Fruit fly (Drosophila melanogaster): ENCODE results near the gene CG5262.

CG5262 gene

DNA sequence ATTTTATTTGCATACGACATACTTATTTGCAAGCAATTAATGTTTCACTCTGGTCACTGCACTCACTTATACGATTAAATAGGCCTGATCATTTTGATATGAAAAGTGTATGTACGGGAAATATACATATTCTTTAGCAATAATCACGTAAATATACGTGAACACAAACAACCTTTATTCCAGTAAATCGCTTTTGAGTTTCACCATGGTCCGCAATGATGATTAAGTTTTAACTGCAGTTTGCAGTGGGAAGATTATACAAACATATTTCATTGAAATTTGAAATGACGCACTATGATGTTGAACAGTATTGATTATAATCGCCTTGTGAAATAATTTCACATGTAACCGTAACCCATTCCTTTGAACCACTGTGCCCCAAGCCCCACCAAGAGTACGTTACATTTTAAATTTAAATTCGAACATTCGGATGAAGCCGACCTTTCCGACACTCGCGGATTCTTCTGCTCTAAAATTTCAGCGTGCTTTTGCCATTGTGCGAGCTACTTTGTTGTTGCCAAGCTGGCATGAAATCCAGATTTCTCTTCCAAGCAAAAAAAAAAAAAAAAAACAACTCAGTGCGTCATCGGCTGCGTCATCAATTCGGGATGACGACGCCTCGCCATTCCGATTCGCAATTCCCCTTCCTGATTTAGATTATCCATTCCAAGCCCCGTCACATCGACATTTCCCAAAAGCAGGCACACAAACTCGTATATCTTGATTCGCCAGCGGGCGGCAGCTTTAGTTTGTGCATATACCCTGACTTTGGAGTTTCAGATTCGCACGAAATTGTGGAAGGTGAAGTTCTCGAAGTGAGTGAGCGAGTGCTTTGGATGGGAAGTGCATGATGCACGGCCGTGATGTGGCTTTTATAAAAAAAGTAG is 26.5 kb downstream of the CG5262 start (continued):
- peak; percentile 75 for TF ChIP-seq lz (GFP tag; optimal IDR thresholded peaks at IDR 0.05)
- TF ChIP-seq CG10669 (GFP tag; optimal IDR thresholded peaks at IDR 0.05): peak; percentile 63
- peak; percentile 33 for TF ChIP-seq CG8319 (GFP tag; optimal IDR thresholded peaks at IDR 0.05)
- TF ChIP-seq CG6792 (GFP tag; optimal IDR thresholded peaks at IDR 0.05): peak; percentile 60
- no peak for TF ChIP-seq CG11294 (GFP tag; IDR thresholded peaks at IDR 0.05)
- peak; percentile 40 for TF ChIP-seq Hr4 (GFP tag; optimal IDR thresholded peaks at IDR 0.05)
- TF ChIP-seq CG6163 (GFP tag; IDR thresholded peaks at IDR 0.05): peak; percentile 42; the same call in 2 of the 3 replicates
- TF ChIP-seq CG4318 (GFP tag; optimal IDR thresholded peaks at IDR 0.05): peak; percentile 30
- TF ChIP-seq topi (GFP tag; optimal IDR thresholded peaks at IDR 0.05): peak; percentile 88
- peak; percentile 83 for TF ChIP-seq CG31627 (GFP tag; optimal IDR thresholded peaks at IDR 0.05)
- peak; percentile 40 for TF ChIP-seq CG16779 (tag; optimal IDR thresholded peaks at IDR 0.05)
- peak; percentile 35 for TF ChIP-seq CG3919 (GFP tag; optimal IDR thresholded peaks at IDR 0.05)
- TF ChIP-seq CG8632 (GFP tag; optimal IDR thresholded peaks at IDR 0.05): peak; percentile 59
- peak; percentile 63 for TF ChIP-seq OdsH (GFP tag; optimal IDR thresholded peaks at IDR 0.05)
- TF ChIP-seq Lpt (GFP tag; optimal IDR thresholded peaks at IDR 0.05): no peak
- TF ChIP-seq CG3032 (tag; optimal IDR thresholded peaks at IDR 0.05): peak; percentile 67
- TF ChIP-seq Hr38 (GFP tag; optimal IDR thresholded peaks at IDR 0.05): no peak
- TF ChIP-seq CG6808 (GFP tag; optimal IDR thresholded peaks at IDR 0.05): peak; percentile 80
- peak; percentile 62 for TF ChIP-seq Blimp-1 (GFP tag; optimal IDR thresholded peaks at IDR 0.05)
- no peak for TF ChIP-seq fkh (GFP tag; optimal IDR thresholded peaks at IDR 0.05)
- peak; percentile 63 for TF ChIP-seq CG34406 (GFP tag; optimal IDR thresholded peaks at IDR 0.05)
- TF ChIP-seq CG6276 (GFP tag; optimal IDR thresholded peaks at IDR 0.05): peak; percentile 5
- 0 out of 3 replicates have a peak, but pooled peaks have one; percentile 5 for TF ChIP-seq eg (GFP tag; IDR thresholded peaks at IDR 0.05)
- peak; percentile 82 for TF ChIP-seq Met (GFP tag; optimal IDR thresholded peaks at IDR 0.05)
- peak; percentile 74 for TF ChIP-seq Ets21C (GFP tag; optimal IDR thresholded peaks at IDR 0.05)
- TF ChIP-seq Hr39 (GFP tag; optimal IDR thresholded peaks at IDR 0.05): peak; percentile 81
- peak; percentile 41 for TF ChIP-seq net (GFP tag; optimal IDR thresholded peaks at IDR 0.05)
- TF ChIP-seq vri (GFP tag; optimal IDR thresholded peaks at IDR 0.05): no peak
- TF ChIP-seq spab (GFP tag; optimal IDR thresholded peaks at IDR 0.05): peak; percentile 62
- TF ChIP-seq Gug (GFP tag; IDR thresholded peaks at IDR 0.05): no peak
- TF ChIP-seq acj6 (GFP tag; optimal IDR thresholded peaks at IDR 0.05): peak; percentile 57
- TF ChIP-seq CG11762 (GFP tag; optimal IDR thresholded peaks at IDR 0.05; ENCODE audit: insufficient read depth): no peak
- TF ChIP-seq CG8119 (GFP tag; IDR thresholded peaks at IDR 0.05): peak; percentile 41; the same call in 1 of the 3 replicates
- TF ChIP-seq esn (GFP tag; optimal IDR thresholded peaks at IDR 0.05): peak; percentile 85

DNA sequence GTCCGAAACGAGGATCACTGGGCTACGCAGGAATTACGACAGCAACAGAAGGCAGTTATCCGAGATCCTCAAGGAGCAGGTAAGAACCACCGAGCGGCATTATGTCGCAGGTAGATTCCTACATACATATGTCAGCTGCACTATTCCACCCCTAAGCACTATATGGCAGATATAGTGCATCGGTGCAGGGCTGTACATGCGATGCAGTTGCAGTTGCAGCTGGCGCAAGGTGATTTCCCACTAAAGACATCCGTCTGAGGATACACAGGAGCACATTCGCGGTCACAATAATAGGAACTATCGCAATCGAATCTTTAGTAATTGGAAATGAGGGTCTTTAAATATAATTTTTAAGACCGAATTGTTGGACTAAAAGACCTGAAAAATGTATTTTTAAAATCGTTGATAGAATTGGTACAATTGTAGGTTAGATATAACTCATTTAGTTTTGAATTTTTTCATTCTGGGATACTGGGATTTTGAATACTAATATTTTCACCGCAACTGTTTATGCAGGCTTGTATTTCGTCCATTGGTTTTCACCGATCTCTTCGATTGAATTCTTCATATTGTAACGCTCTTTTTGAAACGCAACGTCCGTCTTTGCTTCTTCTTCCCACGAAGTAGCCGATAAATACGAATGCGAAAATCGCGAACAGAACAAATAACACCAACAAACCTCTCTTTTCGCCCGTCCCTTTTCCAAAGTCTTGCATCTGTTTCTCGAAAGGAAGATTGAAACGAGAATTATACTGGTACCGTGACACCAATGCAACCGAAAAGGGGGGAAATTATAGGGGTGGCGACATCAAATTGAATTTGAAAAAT is 27.4 kb downstream of the CG5262 start:
- TF ChIP-seq CG6276 (GFP tag; optimal IDR thresholded peaks at IDR 0.05): no peak
- peak; percentile 72 for TF ChIP-seq fd59A (GFP tag; optimal IDR thresholded peaks at IDR 0.05)
- TF ChIP-seq lz (GFP tag; optimal IDR thresholded peaks at IDR 0.05): peak; percentile 68
- peak; percentile 17 for TF ChIP-seq net (GFP tag; optimal IDR thresholded peaks at IDR 0.05)
- peak; percentile 91 for TF ChIP-seq Eip78C (GFP tag)
- peak; percentile 51 for TF ChIP-seq Sox102F (GFP tag; optimal IDR thresholded peaks at IDR 0.05)
- TF ChIP-seq Ets96B (tag; optimal IDR thresholded peaks at IDR 0.05): peak; percentile 83
- TF ChIP-seq CG16779 (tag; optimal IDR thresholded peaks at IDR 0.05): peak; percentile 28
- TF ChIP-seq CG10669 (GFP tag; optimal IDR thresholded peaks at IDR 0.05): peak; percentile 77
- peak; percentile 24 for TF ChIP-seq Sox15 (GFP tag; optimal IDR thresholded peaks at IDR 0.05)
- peak; percentile 86 for TF ChIP-seq dsx (GFP tag; optimal IDR thresholded peaks at IDR 0.05; ENCODE audit: poor library complexity, severe bottlenecking)
- TF ChIP-seq CG3032 (tag; optimal IDR thresholded peaks at IDR 0.05): peak; percentile 85
- TF ChIP-seq vri (GFP tag; optimal IDR thresholded peaks at IDR 0.05): peak; percentile 49
- TF ChIP-seq CG3919 (GFP tag; optimal IDR thresholded peaks at IDR 0.05): peak; percentile 56
- peak; percentile 56 for TF ChIP-seq Sox14 (GFP tag; optimal IDR thresholded peaks at IDR 0.05)
- no peak for TF ChIP-seq Lpt (GFP tag; optimal IDR thresholded peaks at IDR 0.05)
- peak; percentile 72 for TF ChIP-seq Smox (GFP tag; optimal IDR thresholded peaks at IDR 0.05)
- TF ChIP-seq CG7368 (GFP tag; optimal IDR thresholded peaks at IDR 0.05): peak; percentile 55
- TF ChIP-seq CG34406 (GFP tag; optimal IDR thresholded peaks at IDR 0.05): peak; percentile 60
- peak; percentile 80 for TF ChIP-seq svp (GFP tag)
- TF ChIP-seq CG10631 (GFP tag; optimal IDR thresholded peaks at IDR 0.05): peak; percentile 39
- no peak for TF ChIP-seq CG11294 (GFP tag; IDR thresholded peaks at IDR 0.05)
- peak; percentile 66 for TF ChIP-seq achi (GFP tag; optimal IDR thresholded peaks at IDR 0.05)
- TF ChIP-seq Ets21C (GFP tag; optimal IDR thresholded peaks at IDR 0.05): peak; percentile 46
- TF ChIP-seq CG6808 (GFP tag; optimal IDR thresholded peaks at IDR 0.05): peak; percentile 76

Measured in whole organism, prepupa.